Fruit fly (Drosophila melanogaster) whole organism, embryonic: Measurements from ENCODE around the gene mfas.
A peak's percentile ranks its signal among the peaks of the same experiment; 100 is the strongest.

Experiments used
- ATbp ChIP-seq: fragments of 200-800 bp; sonication (Bioruptor generic); optimal IDR thresholded peaks from 2 replicates; lab custom pipeline; 2017; ENCODE audit warnings: missing biosample characterization, mild to moderate bottlenecking, missing genetic modification characterization, missing genetic modification reagents
- Ada2b ChIP-seq: fragments of 200-800 bp; sonication (Bioruptor generic); IDR thresholded peaks from 2 replicates; pipeline ENCODE4 v1.3.6; 2022; ENCODE audit warnings: missing biosample characterization, missing genetic modification characterization
- CG10274 ChIP-seq: fragments of 200-800 bp; sonication (Bioruptor generic); optimal IDR thresholded peaks from 3 replicates; lab custom pipeline; 2017; ENCODE audit warnings: missing biosample characterization, mild to moderate bottlenecking, missing genetic modification characterization
- CG10654 ChIP-seq: fragments of 200-800 bp; sonication (Bioruptor generic); optimal IDR thresholded peaks from 2 replicates; lab custom pipeline; 2016; ENCODE audit warnings: missing biosample characterization, missing genetic modification characterization
- CG11398 ChIP-seq: fragments of 200-800 bp; sonication (Bioruptor generic); optimal IDR thresholded peaks from 2 replicates; lab custom pipeline; 2016; ENCODE audit warnings: missing biosample characterization, missing genetic modification characterization
- CG13624 ChIP-seq: fragments of 200-800 bp; sonication (Bioruptor generic); optimal IDR thresholded peaks from 2 replicates; lab custom pipeline; 2016; ENCODE audit warnings: missing biosample characterization, missing genetic modification characterization
- CG14667 ChIP-seq: fragments of 200-800 bp; sonication (Bioruptor generic); IDR thresholded peaks from 2 replicates; pipeline ENCODE4 v1.3.6; 2022; ENCODE audit warnings: missing biosample characterization, missing genetic modification characterization
- CG17802 ChIP-seq: fragments of 200-800 bp; sonication (Bioruptor generic); optimal IDR thresholded peaks from 2 replicates; lab custom pipeline; 2018; ENCODE audit warnings: missing biosample characterization, mild to moderate bottlenecking, missing genetic modification characterization, moderate library complexity
- CG18011 ChIP-seq: fragments of 200-800 bp; sonication (Bioruptor generic); optimal IDR thresholded peaks from 2 replicates; lab custom pipeline; 2017; ENCODE audit warnings: missing biosample characterization, missing genetic modification characterization, mild to moderate bottlenecking, moderate library complexity, missing genotype
- CG2116 ChIP-seq: fragments of 200-800 bp; sonication (Bioruptor generic); optimal IDR thresholded peaks from 3 replicates; lab custom pipeline; 2018; ENCODE audit warnings: missing biosample characterization, mild to moderate bottlenecking, missing genetic modification characterization
- CG2129 ChIP-seq: fragments of 200-800 bp; sonication (Bioruptor generic); IDR thresholded peaks from 2 replicates; pipeline ENCODE4 v1.3.6; 2022; ENCODE audit warnings: missing biosample characterization, missing genetic modification characterization; ENCODE audit not compliant: partially characterized antibody
- CG32532 ChIP-seq: fragments of 200-800 bp; sonication (Bioruptor generic); IDR thresholded peaks from 2 replicates; pipeline ENCODE4 v1.3.6; 2022; ENCODE audit warnings: missing biosample characterization, missing genetic modification characterization
- CG3281 ChIP-seq: fragments of 200-800 bp; sonication (Bioruptor generic); optimal IDR thresholded peaks from 3 replicates; lab custom pipeline; 2017; ENCODE audit warnings: missing biosample characterization, mild to moderate bottlenecking, missing genetic modification characterization
- CG3995 ChIP-seq: fragments of 200-800 bp; sonication (Bioruptor generic); optimal IDR thresholded peaks from 3 replicates; lab custom pipeline; 2016; ENCODE audit warnings: missing biosample characterization, missing genetic modification characterization
- CG42726 ChIP-seq: fragments of 200-800 bp; sonication (Bioruptor generic); IDR thresholded peaks from 2 replicates; pipeline ENCODE4 v1.3.6; 2022; ENCODE audit warnings: missing biosample characterization, missing genetic modification characterization; ENCODE audit not compliant: partially characterized antibody
- CG7271 ChIP-seq: fragments of 200-800 bp; sonication (Bioruptor generic); optimal IDR thresholded peaks from 2 replicates; lab custom pipeline; 2018; ENCODE audit warnings: missing biosample characterization, mild to moderate bottlenecking, missing genetic modification characterization, moderate library complexity
- CG7372 ChIP-seq: fragments of 200-800 bp; sonication (Bioruptor generic); IDR thresholded peaks from 2 replicates; pipeline ENCODE4 v1.3.6; 2022; ENCODE audit warnings: missing biosample characterization, missing genetic modification characterization
- CG7839 ChIP-seq: fragments of 200-800 bp; sonication (Bioruptor generic); optimal IDR thresholded peaks from 3 replicates; lab custom pipeline; 2018; ENCODE audit warnings: missing biosample characterization, mild to moderate bottlenecking, missing genetic modification characterization, moderate library complexity
- Dek ChIP-seq: fragments of 200-800 bp; sonication (Bioruptor generic); optimal IDR thresholded peaks from 3 replicates; lab custom pipeline; 2019; ENCODE audit warnings: missing biosample characterization, mild to moderate bottlenecking, missing genetic modification characterization, moderate library complexity
- HLHmδ ChIP-seq: fragments of 200-800 bp; sonication (Bioruptor generic); optimal IDR thresholded peaks from 2 replicates; lab custom pipeline; 2018; ENCODE audit warnings: missing biosample characterization, mild to moderate bottlenecking, missing genetic modification characterization, moderate library complexity
- Hr3 ChIP-seq: fragments of 200-800 bp; sonication (Bioruptor generic); optimal IDR thresholded peaks from 3 replicates; lab custom pipeline; 2016; ENCODE audit warnings: missing biosample characterization, missing genetic modification characterization
- Hr39 ChIP-seq: fragments of >200 bp; optimal IDR thresholded peaks from 2 replicates; lab custom pipeline; 2017
- Jarid2 ChIP-seq: fragments of 200-800 bp; sonication (Bioruptor generic); optimal IDR thresholded peaks from 3 replicates; lab custom pipeline; 2017; ENCODE audit warnings: mild to moderate bottlenecking, missing biosample characterization, missing genetic modification reagents, missing genetic modification characterization
- Max ChIP-seq: fragments of 200-800 bp; sonication (Bioruptor generic); optimal IDR thresholded peaks from 2 replicates; lab custom pipeline; 2016; ENCODE audit warnings: missing biosample characterization, mild to moderate bottlenecking, missing genetic modification characterization
- Myb ChIP-seq: fragments of 200-800 bp; sonication (Bioruptor generic); optimal IDR thresholded peaks from 2 replicates; lab custom pipeline; 2016; ENCODE audit warnings: missing biosample characterization, missing genetic modification characterization
- NC2α ChIP-seq: fragments of 200-800 bp; sonication (Bioruptor generic); optimal IDR thresholded peaks from 2 replicates; lab custom pipeline; 2016; ENCODE audit warnings: missing biosample characterization, missing genetic modification characterization
- Oli ChIP-seq: fragments of 200-800 bp; sonication (Bioruptor generic); optimal IDR thresholded peaks from 2 replicates; lab custom pipeline; 2018; ENCODE audit warnings: missing biosample characterization, mild to moderate bottlenecking, missing genetic modification characterization, moderate library complexity
- Sox100B ChIP-seq: fragments of 200-800 bp; sonication (Bioruptor generic); optimal IDR thresholded peaks from 3 replicates; lab custom pipeline; 2018; ENCODE audit warnings: missing biosample characterization, mild to moderate bottlenecking, missing genetic modification characterization
- ara ChIP-seq: fragments of 200-800 bp; sonication (Bioruptor generic); IDR thresholded peaks from 2 replicates; pipeline ENCODE4 v1.3.6; 2022; ENCODE audit warnings: missing biosample characterization, missing genetic modification characterization
- ase ChIP-seq: fragments of 200-800 bp; sonication (Bioruptor generic); IDR thresholded peaks from 3 replicates; pipeline ENCODE4 v1.3.6; 2022; ENCODE audit warnings: missing biosample characterization, missing genetic modification characterization
- bowl ChIP-seq: fragments of 200-800 bp; sonication (Bioruptor generic); IDR thresholded peaks from 2 replicates; pipeline ENCODE4 v1.3.6; 2022; ENCODE audit warnings: missing biosample characterization, missing genetic modification characterization
- br ChIP-seq: fragments of >200 bp; optimal IDR thresholded peaks from 2 replicates; lab custom pipeline; 2017
- disco-r ChIP-seq: fragments of 200-800 bp; sonication (Bioruptor generic); optimal IDR thresholded peaks from 2 replicates; lab custom pipeline; 2016; ENCODE audit warnings: missing biosample characterization, missing genetic modification characterization
- esg ChIP-seq: fragments of 200-800 bp; sonication (Bioruptor generic); conservative IDR thresholded peaks from 2 replicates; pipeline ENCODE4 v1.3.6; 2022; ENCODE audit warnings: missing biosample characterization, missing genetic modification characterization
- ewg ChIP-seq: fragments of 200-800 bp; sonication (Bioruptor generic); optimal IDR thresholded peaks from 3 replicates; lab custom pipeline; 2017; ENCODE audit warnings: mild to moderate bottlenecking, missing biosample characterization, missing genetic modification reagents, missing genetic modification characterization
- exex ChIP-seq: fragments of 200-800 bp; sonication (Bioruptor generic); optimal IDR thresholded peaks from 4 replicates; lab custom pipeline; 2018; ENCODE audit warnings: missing biosample characterization, mild to moderate bottlenecking, missing genetic modification characterization, moderate library complexity
- gcm2 ChIP-seq: fragments of 200-800 bp; sonication (Bioruptor generic); optimal IDR thresholded peaks from 2 replicates; lab custom pipeline; 2016; ENCODE audit warnings: missing biosample characterization, missing genetic modification characterization
- gro ChIP-seq: fragments of 200-800 bp; sonication (Bioruptor generic); optimal IDR thresholded peaks from 2 replicates; lab custom pipeline; 2016; ENCODE audit warnings: missing biosample characterization, missing genetic modification characterization
- gt ChIP-seq: fragments of 200-800 bp; sonication (Bioruptor generic); IDR thresholded peaks from 2 replicates; pipeline ENCODE4 v1.3.6; 2022; ENCODE audit warnings: missing biosample characterization, missing genetic modification characterization
- ind ChIP-seq: fragments of 200-800 bp; sonication (Bioruptor generic); optimal IDR thresholded peaks from 3 replicates; lab custom pipeline; 2016; ENCODE audit warnings: missing biosample characterization, missing genetic modification characterization
- kni ChIP-seq: fragments of 200-800 bp; sonication (Bioruptor generic); optimal IDR thresholded peaks from 3 replicates; lab custom pipeline; 2017; ENCODE audit warnings: mild to moderate bottlenecking, missing biosample characterization, missing genetic modification reagents, missing genetic modification characterization
- mirr ChIP-seq: fragments of 200-800 bp; sonication (Bioruptor generic); optimal IDR thresholded peaks from 3 replicates; lab custom pipeline; 2018; ENCODE audit warnings: missing biosample characterization, mild to moderate bottlenecking, missing genetic modification characterization
- nom ChIP-seq: fragments of 200-800 bp; sonication (Bioruptor generic); optimal IDR thresholded peaks from 2 replicates; lab custom pipeline; 2017; ENCODE audit warnings: missing biosample characterization, missing genetic modification characterization, mild to moderate bottlenecking, moderate library complexity, missing genetic modification reagents
- slou ChIP-seq: fragments of 200-800 bp; sonication (Bioruptor generic); optimal IDR thresholded peaks from 3 replicates; lab custom pipeline; 2016; ENCODE audit warnings: missing biosample characterization, missing genetic modification characterization
- ssp ChIP-seq: fragments of 200-800 bp; sonication (Bioruptor generic); IDR thresholded peaks from 2 replicates; pipeline ENCODE4 v1.3.6; 2022; ENCODE audit warnings: missing biosample characterization, missing genetic modification characterization
- tgo ChIP-seq: fragments of 200-800 bp; sonication (Bioruptor generic); IDR thresholded peaks from 3 replicates; pipeline ENCODE4 v1.3.6; 2022; ENCODE audit warnings: missing biosample characterization, missing genetic modification characterization
- tin ChIP-seq: fragments of 200-800 bp; sonication (Bioruptor generic); optimal IDR thresholded peaks from 3 replicates; lab custom pipeline; 2016; ENCODE audit warnings: missing biosample characterization, missing genetic modification characterization
- tio ChIP-seq: fragments of 200-800 bp; sonication (Bioruptor generic); optimal IDR thresholded peaks from 2 replicates; lab custom pipeline; 2017; ENCODE audit warnings: missing biosample characterization, missing genetic modification characterization, inconsistent platforms
- toy ChIP-seq: fragments of 200-800 bp; sonication (Bioruptor generic); IDR thresholded peaks from 2 replicates; pipeline ENCODE4 v1.3.6; 2022; ENCODE audit warnings: missing biosample characterization, missing genetic modification characterization
- twi ChIP-seq: fragments of 200-800 bp; optimal IDR thresholded peaks from 2 replicates; lab custom pipeline; 2019; ENCODE audit warnings: missing biosample characterization, mild to moderate bottlenecking, missing genetic modification characterization, moderate library complexity
- yki ChIP-seq: fragments of >200 bp; optimal IDR thresholded peaks from 3 replicates; lab custom pipeline; 2018

Gene mfas

dm6 chr3R:11967262-11968029 lies 25.7 kb downstream of the mfas start, which contains the start of the genes CG12213 and GC1 (continued):
- TF ChIP-seq CG42726, result peak; percentile 97
- no peak for TF ChIP-seq yki
- peak; percentile 26 for TF ChIP-seq Jarid2 (GFP tag; lab: Kevin White, UChicago)
- TF ChIP-seq tio (GFP tag; lab: Kevin White, UChicago), result no peak
- TF ChIP-seq CG7372 (GFP tag; lab: Robert Waterston, UW), result no peak
- no peak for TF ChIP-seq HLHmδ (GFP tag; lab: Kevin White, UChicago)
- TF ChIP-seq ATbp (GFP tag; lab: Kevin White, UChicago), result no peak
- TF ChIP-seq CG18011 (GFP tag; lab: Kevin White, UChicago), result no peak
- TF ChIP-seq CG32532 (GFP tag; lab: Robert Waterston, UW), result no peak
- no peak for TF ChIP-seq gro (GFP tag; lab: Kevin White, UChicago)
- no peak for TF ChIP-seq ara (GFP tag; lab: Robert Waterston, UW)
- TF ChIP-seq Max, result peak; percentile 55
- TF ChIP-seq ind, result no peak
- TF ChIP-seq CG11398 (GFP tag; lab: Kevin White, UChicago), result no peak
- TF ChIP-seq CG14667, result no peak
- peak; percentile 30 for TF ChIP-seq Myb
- no peak for TF ChIP-seq ssp (GFP tag; lab: Robert Waterston, UW)
- TF ChIP-seq Sox100B (GFP tag; lab: Kevin White, UChicago), result peak; percentile 3
- no peak for TF ChIP-seq toy (GFP tag; lab: Robert Waterston, UW)
- TF ChIP-seq slou (GFP tag; lab: Kevin White, UChicago), result no peak
- peak; percentile 83 for TF ChIP-seq CG2116 (GFP tag; lab: Kevin White, UChicago)
- no peak for TF ChIP-seq kni (GFP tag; lab: Kevin White, UChicago)
- TF ChIP-seq CG3281, result no peak
- no peak for TF ChIP-seq br (lab: Kevin White, UChicago)
- TF ChIP-seq esg, result no peak
- peak; percentile 8 for TF ChIP-seq ewg
- no peak for TF ChIP-seq Oli (tag; lab: Kevin White, UChicago)
- TF ChIP-seq Dek (tag; lab: Kevin White, UChicago), result peak; percentile 56
- peak; percentile 97 for TF ChIP-seq CG2129 (GFP tag; lab: Robert Waterston, UW)
- no peak for TF ChIP-seq CG10274 (GFP tag; lab: Kevin White, UChicago)
- peak; percentile 90 for TF ChIP-seq CG3995
- no peak for TF ChIP-seq gt
- no peak for TF ChIP-seq NC2α (GFP tag; lab: Kevin White, UChicago)
- peak; percentile 24 for TF ChIP-seq tin (GFP tag; lab: Kevin White, UChicago)
- TF ChIP-seq CG13624 (GFP tag; lab: Kevin White, UChicago), result peak; percentile 35
- no peak for TF ChIP-seq Hr39 (lab: Kevin White, UChicago)
- TF ChIP-seq Ada2b (GFP tag; lab: Robert Waterston, UW), result no peak
- peak; percentile 14 for TF ChIP-seq twi (tag; lab: Kevin White, UChicago)
- no peak for TF ChIP-seq exex (tag; lab: Kevin White, UChicago)
- TF ChIP-seq gcm2 (GFP tag; lab: Kevin White, UChicago), result no peak
- TF ChIP-seq nom (GFP tag; lab: Kevin White, UChicago), result no peak
- no peak for TF ChIP-seq bowl (GFP tag; lab: Robert Waterston, UW)
- no peak for TF ChIP-seq disco-r (GFP tag; lab: Kevin White, UChicago)
- no peak for TF ChIP-seq tgo (GFP tag; lab: Robert Waterston, UW)
- TF ChIP-seq mirr (GFP tag; lab: Kevin White, UChicago), result no peak
- peak; percentile 33 for TF ChIP-seq Hr3 (GFP tag; lab: Kevin White, UChicago)
- TF ChIP-seq CG10654 (GFP tag; lab: Kevin White, UChicago), result no peak
- TF ChIP-seq ase, result no peak
- peak; percentile 0 for TF ChIP-seq CG7271 (tag; lab: Kevin White, UChicago)
- peak; percentile 17 for TF ChIP-seq CG7839
- TF ChIP-seq CG17802 (tag; lab: Kevin White, UChicago), result no peak
